Fruit fly (Drosophila melanogaster) whole organism, prepupa: ENCODE measurements around the gene yrt.

Source experiments
- CG10669 ChIP-seq: fragments of 200-800 bp; sonication (Bioruptor generic); optimal IDR thresholded peaks from 3 replicates; lab custom pipeline; 2018; ENCODE audit warnings: missing biosample characterization, mild to moderate bottlenecking, missing genetic modification characterization, moderate library complexity
- CG11294 ChIP-seq: fragments of 200-800 bp; sonication (Bioruptor generic); IDR thresholded peaks from 2 replicates; pipeline ENCODE4 v1.3.6; 2022; ENCODE audit warnings: missing biosample characterization, missing genetic modification characterization
- CG3919 ChIP-seq: fragments of 200-800 bp; sonication (Bioruptor generic); optimal IDR thresholded peaks from 3 replicates; lab custom pipeline; 2016; ENCODE audit warnings: missing biosample characterization, missing genetic modification characterization
- CG8119 ChIP-seq: fragments of 200-800 bp; sonication (Bioruptor generic); IDR thresholded peaks from 3 replicates; pipeline ENCODE4 v1.3.6; 2022; ENCODE audit warnings: missing biosample characterization, missing genetic modification characterization
- Eip93F ChIP-seq: fragments of 200-800 bp; sonication (Bioruptor generic); optimal IDR thresholded peaks from 2 replicates; lab custom pipeline; 2016; ENCODE audit warnings: missing biosample characterization, mild to moderate bottlenecking, missing genetic modification characterization
- OdsH ChIP-seq: fragments of 200-800 bp; sonication (Bioruptor generic); optimal IDR thresholded peaks from 3 replicates; lab custom pipeline; 2016; ENCODE audit warnings: missing biosample characterization, missing genetic modification characterization
- Smox ChIP-seq: fragments of 200-800 bp; sonication (Bioruptor generic); optimal IDR thresholded peaks from 3 replicates; lab custom pipeline; 2016; ENCODE audit warnings: missing biosample characterization, missing genetic modification characterization
- Sox102F ChIP-seq: fragments of 200-800 bp; sonication (Bioruptor generic); optimal IDR thresholded peaks from 2 replicates; lab custom pipeline; 2016; ENCODE audit warnings: missing biosample characterization, mild to moderate bottlenecking, missing genetic modification characterization
- acj6 ChIP-seq: fragments of 200-800 bp; sonication (Bioruptor generic); optimal IDR thresholded peaks from 3 replicates; lab custom pipeline; 2016; ENCODE audit warnings: missing biosample characterization, missing genetic modification characterization
- dac ChIP-seq: fragments of 200-800 bp; sonication (Bioruptor generic); optimal IDR thresholded peaks from 2 replicates; lab custom pipeline; 2017; ENCODE audit warnings: missing biosample characterization, mild to moderate bottlenecking, missing genetic modification characterization
- dsx ChIP-seq: fragments of 200-800 bp; optimal IDR thresholded peaks from 3 replicates; lab custom pipeline; 2019; ENCODE audit warnings: missing biosample characterization, mild to moderate bottlenecking, missing genetic modification characterization, moderate library complexity; ENCODE audit not compliant: poor library complexity, severe bottlenecking
- fd59A ChIP-seq: fragments of 200-800 bp; sonication (Bioruptor generic); optimal IDR thresholded peaks from 2 replicates; lab custom pipeline; 2017; ENCODE audit warnings: missing biosample characterization, mild to moderate bottlenecking, missing genetic modification characterization, missing genetic modification reagents
- net ChIP-seq: fragments of 200-800 bp; sonication (Bioruptor generic); optimal IDR thresholded peaks from 3 replicates; lab custom pipeline; 2016; ENCODE audit warnings: missing biosample characterization, missing genetic modification characterization

DNA sequence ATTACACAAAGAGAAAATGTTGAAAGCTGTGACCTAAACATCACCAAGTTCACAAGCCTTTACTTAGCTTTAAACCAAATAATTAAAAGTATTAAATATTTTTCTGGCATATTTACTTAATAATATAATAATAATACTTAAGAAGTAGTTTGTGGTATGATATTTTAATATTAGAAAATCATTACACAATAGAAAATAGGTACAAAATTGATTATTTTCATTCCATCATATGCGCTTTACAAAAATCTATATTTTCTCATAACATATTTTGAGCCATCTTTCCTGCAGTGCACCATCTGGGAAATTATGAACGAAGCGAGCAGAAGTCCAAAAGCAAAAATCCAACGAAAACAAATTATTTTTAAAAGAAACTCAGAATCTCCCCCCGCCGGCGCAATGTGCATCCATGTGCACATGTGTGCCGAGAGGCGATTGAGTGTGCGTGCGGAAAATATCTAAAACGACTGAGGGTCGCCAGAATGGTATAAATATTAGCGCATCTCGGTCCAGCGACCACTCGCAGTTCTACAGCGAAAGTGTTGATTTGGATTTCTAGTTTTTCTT lies 9.2 kb downstream of the yrt start, which contains the start of gene Act87E:
- TF ChIP-seq OdsH (GFP tag; lab: Kevin White, UChicago) (peak; percentile 26), Eip93F (GFP tag; lab: Kevin White, UChicago) (no peak), dsx (GFP tag; lab: Kevin White, UChicago) (peak; percentile 23), dac (GFP tag; lab: Kevin White, UChicago) (no peak), CG10669 (peak; percentile 33), Sox102F (GFP tag; lab: Kevin White, UChicago) (no peak), acj6 (GFP tag; lab: Kevin White, UChicago) (peak; percentile 13), CG8119 (GFP tag; lab: Robert Waterston, UW) (peak; percentile 64), fd59A (no peak), Smox (GFP tag; lab: Kevin White, UChicago) (no peak), net (GFP tag; lab: Kevin White, UChicago) (peak; percentile 37), CG11294 (GFP tag; lab: Robert Waterston, UW) (no peak), CG3919 (GFP tag; lab: Kevin White, UChicago) (peak; percentile 1)
